Fruit fly (Drosophila melanogaster) whole organism: ENCODE results near the gene TfIIFalpha.

Source experiments
- CG8478 ChIP-seq: fragments of >200 bp; optimal IDR thresholded peaks from 2 replicates; lab custom pipeline; 2018; ENCODE audit warnings: inconsistent platforms
- Dll ChIP-seq: fragments of >200 bp; optimal IDR thresholded peaks from 2 replicates; lab custom pipeline; 2017

DNA sequence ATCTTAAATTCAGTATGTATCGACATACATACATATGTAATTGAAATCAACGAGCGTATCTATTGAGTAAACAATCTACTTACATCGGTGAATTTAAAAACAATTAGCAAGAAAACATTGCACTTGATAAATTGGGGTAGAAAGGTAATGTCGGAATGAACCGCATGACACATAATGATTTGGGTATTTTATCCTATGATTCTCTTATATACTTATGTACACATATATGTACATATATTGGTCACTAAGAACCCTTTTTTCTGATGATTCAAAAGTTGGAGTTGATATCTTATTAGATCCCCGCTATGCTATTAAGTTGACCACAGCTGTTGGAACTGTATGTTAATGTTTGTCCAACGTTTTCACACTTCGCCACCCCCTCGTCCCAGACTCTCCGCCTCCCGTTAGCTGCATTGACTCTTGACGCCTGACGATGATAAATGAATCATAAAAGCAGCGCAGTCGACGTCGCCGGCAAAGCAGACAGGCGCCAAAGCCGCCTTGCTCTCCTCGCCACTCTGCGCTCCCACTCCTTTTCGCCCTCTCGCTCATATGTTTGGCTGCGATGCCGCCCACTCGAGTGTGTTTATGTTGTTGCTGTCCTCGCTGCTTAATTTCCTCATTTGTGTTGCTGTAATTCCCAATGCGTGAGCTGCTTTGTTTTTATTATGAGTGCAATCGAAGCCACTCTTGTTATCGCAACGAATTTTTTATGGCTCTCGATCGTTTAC, 27.2 kb upstream of the TfIIFalpha start:
- TF ChIP-seq CG8478 (no peak), Dll (lab: Kevin White, UChicago) (no peak)
